ENCODE assay signal across 2 fruit fly cellular contexts in the genomic region with DNA sequence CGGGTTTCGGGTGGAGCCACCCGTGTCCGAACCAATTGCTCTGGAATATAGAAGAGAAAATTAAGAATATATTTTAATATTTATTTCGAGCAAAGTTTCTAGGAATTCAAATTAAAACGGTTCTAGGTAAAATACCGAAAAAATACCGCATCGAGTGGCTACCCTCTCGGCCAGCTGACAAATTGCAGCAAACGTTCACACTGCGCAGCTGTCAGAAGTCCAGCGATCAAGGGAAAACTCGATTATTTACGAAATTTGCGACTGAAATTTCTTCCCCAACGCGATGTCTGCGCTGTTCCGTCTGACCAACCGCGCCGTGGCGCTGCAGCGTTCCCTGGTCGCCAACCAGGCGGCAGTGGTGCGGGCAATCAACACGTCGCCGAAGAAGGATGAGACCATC.
A peak's percentile ranks its signal among the peaks of the same experiment; 100 is the strongest.
TF ChIP-seq lines count a peak whose summit lies in the region.

A gene (plus strand): TSS at position 204 of the 400 bp plus-strand sequence.

- no peak for TF ChIP-seq CTCF in whole organism, embryonic (GFP tag; optimal IDR thresholded peaks at IDR 0.05; lab: Kevin White, UChicago)

TF ChIP-seq in whole organism, embryonic, 481 proteins besides CTCF, POLR2A, EP300 and RAD21 (continues in another document):
- peak; percentile 63 for TF ChIP-seq MESR4 (GFP tag; optimal IDR thresholded peaks at IDR 0.05; lab: Kevin White, UChicago)
- no peak for TF ChIP-seq CG3065 (GFP tag; optimal IDR thresholded peaks at IDR 0.05; lab: Kevin White, UChicago)
- TF ChIP-seq stwl (tag; optimal IDR thresholded peaks at IDR 0.05; lab: Kevin White, UChicago): peak; percentile 31
- peak; percentile 23; the same call in 1 of the 2 replicates for TF ChIP-seq CG13287 (GFP tag; IDR thresholded peaks at IDR 0.05; lab: Robert Waterston, UW; ENCODE audit: partially characterized antibody)
- peak; percentile 35 for TF ChIP-seq BEAF-32 (GFP tag; optimal IDR thresholded peaks at IDR 0.05; lab: Kevin White, UChicago)
- peak; percentile 4 for TF ChIP-seq CG2712 (tag; optimal IDR thresholded peaks at IDR 0.05; lab: Kevin White, UChicago)
- no peak for TF ChIP-seq dm (GFP tag; optimal IDR thresholded peaks at IDR 0.05; lab: Kevin White, UChicago)
- TF ChIP-seq Fer1 (GFP tag; optimal IDR thresholded peaks at IDR 0.05; lab: Kevin White, UChicago): peak; percentile 2
- TF ChIP-seq z (GFP tag; IDR thresholded peaks at IDR 0.05; lab: Robert Waterston, UW): no peak
- TF ChIP-seq CG9727 (GFP tag; optimal IDR thresholded peaks at IDR 0.05; lab: Kevin White, UChicago): no peak
- TF ChIP-seq ems (GFP tag; optimal IDR thresholded peaks at IDR 0.05; lab: Kevin White, UChicago): peak; percentile 4
- peak; percentile 46 for TF ChIP-seq CG4617 (GFP tag; optimal IDR thresholded peaks at IDR 0.05; lab: Kevin White, UChicago; ENCODE audit: borderline replicate concordance)
- TF ChIP-seq CG15514 (GFP tag; optimal IDR thresholded peaks at IDR 0.05; lab: Kevin White, UChicago): peak; percentile 27
- peak; percentile 64 for TF ChIP-seq gfzf (GFP tag; optimal IDR thresholded peaks at IDR 0.05; lab: Kevin White, UChicago)
- TF ChIP-seq CG3847 (GFP tag; IDR thresholded peaks at IDR 0.05; lab: Robert Waterston, UW): 0 out of 2 replicates have a peak, but pooled peaks have one; percentile 7
- TF ChIP-seq Trl (optimal IDR thresholded peaks at IDR 0.05; lab: Kevin White, UChicago): no peak
- no peak for TF ChIP-seq Trl (GFP tag; optimal IDR thresholded peaks at IDR 0.05; lab: Kevin White, UChicago)
- TF ChIP-seq knrl (GFP tag; IDR thresholded peaks at IDR 0.05; lab: Robert Waterston, UW; ENCODE audit: partially characterized antibody): no peak
- no peak for TF ChIP-seq Doc3 (GFP tag; IDR thresholded peaks at IDR 0.05; lab: Robert Waterston, UW; ENCODE audit: partially characterized antibody)
- no peak for TF ChIP-seq Sry-β (GFP tag; optimal IDR thresholded peaks at IDR 0.05; lab: Kevin White, UChicago)
- TF ChIP-seq MBD-R2 (GFP tag; IDR thresholded peaks at IDR 0.05; lab: Robert Waterston, UW): peak; percentile 85
- TF ChIP-seq Myb (GFP tag; optimal IDR thresholded peaks at IDR 0.05; lab: Kevin White, UChicago): peak; percentile 92
- TF ChIP-seq Scr (GFP tag; IDR thresholded peaks at IDR 0.05; lab: Robert Waterston, UW; ENCODE audit: partially characterized antibody): no peak
- no peak for TF ChIP-seq fru (optimal IDR thresholded peaks at IDR 0.05; lab: Kevin White, UChicago)
- no peak for TF ChIP-seq CG8478 (optimal IDR thresholded peaks at IDR 0.05; lab: Kevin White, UChicago)
- TF ChIP-seq pzg (GFP tag; optimal IDR thresholded peaks at IDR 0.05; lab: Kevin White, UChicago): peak; percentile 61
- no peak for TF ChIP-seq sens-2 (GFP tag; IDR thresholded peaks at IDR 0.05; lab: Robert Waterston, UW)
- TF ChIP-seq Sin3A (optimal IDR thresholded peaks at IDR 0.05; lab: Kevin White, UChicago): peak; percentile 3
- peak; percentile 39 for TF ChIP-seq trem (tag; optimal IDR thresholded peaks at IDR 0.05; lab: Kevin White, UChicago)
- TF ChIP-seq ewg (GFP tag; optimal IDR thresholded peaks at IDR 0.05; lab: Kevin White, UChicago): peak; percentile 61
- TF ChIP-seq CG9797 (GFP tag; optimal IDR thresholded peaks at IDR 0.05; lab: Kevin White, UChicago): peak; percentile 86
- TF ChIP-seq E2f2 (GFP tag; IDR thresholded peaks at IDR 0.05; lab: Robert Waterston, UW): peak; percentile 56
- no peak for TF ChIP-seq org-1 (GFP tag; optimal IDR thresholded peaks at IDR 0.05; lab: Kevin White, UChicago)
- TF ChIP-seq CG14710 (tag; optimal IDR thresholded peaks at IDR 0.05; lab: Kevin White, UChicago): peak; percentile 26
- TF ChIP-seq YL-1 (GFP tag; optimal IDR thresholded peaks at IDR 0.05; lab: Kevin White, UChicago): peak; percentile 41
- peak; percentile 49 for TF ChIP-seq Dp (GFP tag; optimal IDR thresholded peaks at IDR 0.05; lab: Kevin White, UChicago)
- peak; percentile 56 to 92 for TF ChIP-seq crp (GFP tag; optimal IDR thresholded peaks at IDR 0.05; lab: Kevin White, UChicago)
- TF ChIP-seq ab (GFP tag; optimal IDR thresholded peaks at IDR 0.05; lab: Kevin White, UChicago): no peak
- TF ChIP-seq Dll (GFP tag; IDR thresholded peaks at IDR 0.05; lab: Robert Waterston, UW; ENCODE audit: partially characterized antibody): 0 out of 4 replicates have a peak, but pooled peaks have one; percentile 16
- TF ChIP-seq CG1603 (tag; optimal IDR thresholded peaks at IDR 0.05; lab: Kevin White, UChicago): no peak
- TF ChIP-seq CG14014 (GFP tag; IDR thresholded peaks at IDR 0.05; lab: Robert Waterston, UW): no peak
- no peak for TF ChIP-seq fd102C (GFP tag; optimal IDR thresholded peaks at IDR 0.05; lab: Kevin White, UChicago)

TF ChIP-seq in whole organism, prepupa, 60 proteins besides CTCF, POLR2A, EP300 and RAD21:
- TF ChIP-seq achi (GFP tag; optimal IDR thresholded peaks at IDR 0.05; lab: Kevin White, UChicago): peak; percentile 99
- no peak for TF ChIP-seq Eip93F (GFP tag; optimal IDR thresholded peaks at IDR 0.05; lab: Kevin White, UChicago)
- TF ChIP-seq CG16779 (tag; optimal IDR thresholded peaks at IDR 0.05; lab: Kevin White, UChicago): no peak
- no peak for TF ChIP-seq CG6276 (GFP tag; optimal IDR thresholded peaks at IDR 0.05; lab: Kevin White, UChicago)
- TF ChIP-seq Sox14 (GFP tag; optimal IDR thresholded peaks at IDR 0.05; lab: Kevin White, UChicago): no peak
- TF ChIP-seq Hr4 (GFP tag; optimal IDR thresholded peaks at IDR 0.05; lab: Kevin White, UChicago): no peak
- TF ChIP-seq fkh (GFP tag; optimal IDR thresholded peaks at IDR 0.05; lab: Kevin White, UChicago): no peak
- TF ChIP-seq CG6792 (GFP tag; optimal IDR thresholded peaks at IDR 0.05; lab: Kevin White, UChicago): no peak
